Fruit fly (Drosophila melanogaster) Kc167 (cell line): ENCODE data around the gene ebo.

Experiments used
- Myc ChIP-seq: fragments of >200 bp; optimal IDR thresholded peaks from 2 replicates; lab custom pipeline; 2017; ENCODE audit warnings: missing external identifiers
- Sin3A ChIP-seq: fragments of >200 bp; optimal IDR thresholded peaks from 2 replicates; lab custom pipeline; 2018; ENCODE audit warnings: missing external identifiers
- h ChIP-seq: fragments of >200 bp; optimal IDR thresholded peaks from 3 replicates; lab custom pipeline; 2018; ENCODE audit warnings: missing external identifiers
- insv ChIP-seq: fragments of >200 bp; optimal IDR thresholded peaks from 3 replicates; lab custom pipeline; 2018; ENCODE audit warnings: missing external identifiers
- psq ChIP-seq: fragments of >200 bp; optimal IDR thresholded peaks from 2 replicates; lab custom pipeline; 2017; ENCODE audit warnings: missing external identifiers
- ttk ChIP-seq: sonication (Bioruptor generic); optimal IDR thresholded peaks from 2 replicates; lab custom pipeline; 2017; ENCODE audit warnings: missing external identifiers

dm6 chrX:448978-449377 lies 27.4 kb downstream of the ebo start:
- TF ChIP-seq h (no peak), psq (no peak), insv (lab: Kevin White, UChicago) (no peak), ttk (lab: Kevin White, UChicago) (no peak), Sin3A (lab: Kevin White, UChicago) (no peak), Myc (lab: Kevin White, UChicago) (no peak)
